Fruit fly (Drosophila melanogaster): ENCODE results near the gene CG14903.

DNA sequence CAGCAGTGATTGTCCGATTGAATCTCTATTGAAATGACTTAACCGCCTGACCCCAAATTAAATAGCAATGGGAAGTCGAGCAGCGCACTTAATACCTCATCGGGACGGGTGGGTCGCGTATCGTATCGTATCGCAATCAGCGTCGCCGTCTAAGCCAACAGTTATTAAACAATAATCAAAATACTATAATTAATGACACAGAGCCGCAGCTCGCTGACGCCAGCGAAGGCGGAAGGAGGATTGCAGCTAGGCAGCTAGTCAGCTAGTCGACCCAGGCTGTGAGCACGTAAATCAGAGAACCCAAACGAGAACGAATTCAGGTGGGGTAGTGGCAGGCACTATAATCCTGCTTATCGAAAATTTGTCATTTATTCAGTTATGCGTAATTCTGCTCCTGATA is 35.4 kb upstream of the CG14903 start, which contains the start of gene NPF:
- no peak for TF ChIP-seq Hr38 (GFP tag; optimal IDR thresholded peaks at IDR 0.05)
- no peak for TF ChIP-seq Lpt (GFP tag; optimal IDR thresholded peaks at IDR 0.05)
- TF ChIP-seq CG11762 (GFP tag; optimal IDR thresholded peaks at IDR 0.05; ENCODE audit: insufficient read depth), result no peak
- TF ChIP-seq CG31627 (GFP tag; optimal IDR thresholded peaks at IDR 0.05), result no peak
- TF ChIP-seq CG6808 (GFP tag; optimal IDR thresholded peaks at IDR 0.05), result no peak
- TF ChIP-seq svp (GFP tag), result no peak
- no peak for TF ChIP-seq esn (GFP tag; optimal IDR thresholded peaks at IDR 0.05)
- TF ChIP-seq Blimp-1 (GFP tag; optimal IDR thresholded peaks at IDR 0.05), result no peak
- no peak for TF ChIP-seq CG32006 (GFP tag; optimal IDR thresholded peaks at IDR 0.05)
- TF ChIP-seq vri (GFP tag; optimal IDR thresholded peaks at IDR 0.05), result no peak
- no peak for TF ChIP-seq CG6163 (GFP tag; IDR thresholded peaks at IDR 0.05)
- TF ChIP-seq Ets96B (tag; optimal IDR thresholded peaks at IDR 0.05), result no peak

Data from whole organism, prepupa.